Fruit fly (Drosophila melanogaster): ENCODE measurements around the gene CG2116.

CG2116 gene

dm6 chrX:8093722-8094177 lies 35.9 kb upstream of the CG2116 start, which contains the start of gene UbcE2H:
Gene UbcE2H, minus strand, starts transcription at chrX:8094064.
- TF ChIP-seq pdm3 (GFP tag; optimal IDR thresholded peaks at IDR 0.05) = no peak
- TF ChIP-seq net (GFP tag; optimal IDR thresholded peaks at IDR 0.05) = peak; percentile 18
- TF ChIP-seq CG8632 (GFP tag; optimal IDR thresholded peaks at IDR 0.05) = no peak
- no peak for TF ChIP-seq CG11902 (GFP tag; optimal IDR thresholded peaks at IDR 0.05)
- no peak for TF ChIP-seq Sox15 (GFP tag; optimal IDR thresholded peaks at IDR 0.05)
- TF ChIP-seq acj6 (GFP tag; optimal IDR thresholded peaks at IDR 0.05) = no peak
- peak; percentile 20 for TF ChIP-seq achi (GFP tag; optimal IDR thresholded peaks at IDR 0.05)
- no peak for TF ChIP-seq CG3919 (GFP tag; optimal IDR thresholded peaks at IDR 0.05)
- peak; percentile 12 for TF ChIP-seq CG6854 (GFP tag; optimal IDR thresholded peaks at IDR 0.05)
- TF ChIP-seq Sox14 (GFP tag; optimal IDR thresholded peaks at IDR 0.05) = no peak
- TF ChIP-seq cyc (GFP tag; optimal IDR thresholded peaks at IDR 0.05) = no peak
- TF ChIP-seq topi (GFP tag; optimal IDR thresholded peaks at IDR 0.05) = peak; percentile 47
- TF ChIP-seq CG15336 (GFP tag; IDR thresholded peaks at IDR 0.05) = 0 out of 2 replicates have a peak, but pooled peaks have one; percentile 30
- no peak for TF ChIP-seq dsx (GFP tag; optimal IDR thresholded peaks at IDR 0.05; ENCODE audit: poor library complexity, severe bottlenecking)
- TF ChIP-seq dac (GFP tag; optimal IDR thresholded peaks at IDR 0.05) = no peak
- TF ChIP-seq CG7368 (GFP tag; optimal IDR thresholded peaks at IDR 0.05) = no peak
- TF ChIP-seq CG10631 (GFP tag; optimal IDR thresholded peaks at IDR 0.05) = no peak
- peak; percentile 58 for TF ChIP-seq Eip78C (GFP tag)
- TF ChIP-seq CG32006 (GFP tag; optimal IDR thresholded peaks at IDR 0.05) = no peak
- no peak for TF ChIP-seq salr (GFP tag; optimal IDR thresholded peaks at IDR 0.05)
- TF ChIP-seq fkh (GFP tag; optimal IDR thresholded peaks at IDR 0.05) = peak; percentile 65
- no peak for TF ChIP-seq Lpt (GFP tag; optimal IDR thresholded peaks at IDR 0.05)
- TF ChIP-seq esn (GFP tag; optimal IDR thresholded peaks at IDR 0.05) = peak; percentile 6
- peak; percentile 44 for TF ChIP-seq CG1621 (tag; optimal IDR thresholded peaks at IDR 0.05)
- TF ChIP-seq fd85E (GFP tag; optimal IDR thresholded peaks at IDR 0.05) = no peak
- TF ChIP-seq svp (GFP tag) = peak; percentile 72
- TF ChIP-seq OdsH (GFP tag; optimal IDR thresholded peaks at IDR 0.05) = no peak
- TF ChIP-seq CG10669 (GFP tag; optimal IDR thresholded peaks at IDR 0.05) = no peak
- no peak for TF ChIP-seq CG6792 (GFP tag; optimal IDR thresholded peaks at IDR 0.05)

- TF ChIP-seq Hr39 (GFP tag; optimal IDR thresholded peaks at IDR 0.05) (peak; percentile 60), CG8119 (GFP tag; IDR thresholded peaks at IDR 0.05) (peak; percentile 90), CG9139 (GFP tag; optimal IDR thresholded peaks at IDR 0.05) (peak; percentile 64), CG34406 (GFP tag; optimal IDR thresholded peaks at IDR 0.05) (peak; percentile 77), dac (GFP tag; optimal IDR thresholded peaks at IDR 0.05) (peak; percentile 60), net (GFP tag; optimal IDR thresholded peaks at IDR 0.05) (peak; percentile 79), lz (GFP tag; optimal IDR thresholded peaks at IDR 0.05) (peak; percentile 73), CG1621 (tag; optimal IDR thresholded peaks at IDR 0.05) (peak; percentile 70), esn (GFP tag; optimal IDR thresholded peaks at IDR 0.05) (peak; percentile 83), CG11762 (GFP tag; optimal IDR thresholded peaks at IDR 0.05; ENCODE audit: insufficient read depth) (peak; percentile 69), CG6792 (GFP tag; optimal IDR thresholded peaks at IDR 0.05) (peak; percentile 77), Gug (GFP tag; IDR thresholded peaks at IDR 0.05) (peak; percentile 84), CG31627 (GFP tag; optimal IDR thresholded peaks at IDR 0.05) (peak; percentile 63), achi (GFP tag; optimal IDR thresholded peaks at IDR 0.05) (peak; percentile 79), CG10631 (GFP tag; optimal IDR thresholded peaks at IDR 0.05) (peak; percentile 85), Eip75B (GFP tag; optimal IDR thresholded peaks at IDR 0.05) (peak; percentile 76), Ets96B (tag; optimal IDR thresholded peaks at IDR 0.05) (peak; percentile 81), Lpt (GFP tag; optimal IDR thresholded peaks at IDR 0.05) (peak; percentile 66), CG11294 (GFP tag; IDR thresholded peaks at IDR 0.05) (peak; percentile 78), CG6854 (GFP tag; optimal IDR thresholded peaks at IDR 0.05) (peak; percentile 45), Eip93F (GFP tag; optimal IDR thresholded peaks at IDR 0.05) (peak; percentile 41), Hr4 (GFP tag; optimal IDR thresholded peaks at IDR 0.05) (peak; percentile 79), CG6163 (GFP tag; IDR thresholded peaks at IDR 0.05) (peak; percentile 90), CG7368 (GFP tag; optimal IDR thresholded peaks at IDR 0.05) (peak; percentile 70), fd59A (GFP tag; optimal IDR thresholded peaks at IDR 0.05) (peak; percentile 56), CG8319 (GFP tag; optimal IDR thresholded peaks at IDR 0.05) (peak; percentile 20), CG8632 (GFP tag; optimal IDR thresholded peaks at IDR 0.05) (peak; percentile 71), salr (GFP tag; optimal IDR thresholded peaks at IDR 0.05) (peak; percentile 52 to 76), Met (GFP tag; optimal IDR thresholded peaks at IDR 0.05) (peak; percentile 77), Sox14 (GFP tag; optimal IDR thresholded peaks at IDR 0.05) (peak; percentile 73), Ets21C (GFP tag; optimal IDR thresholded peaks at IDR 0.05) (peak; percentile 29), pdm3 (GFP tag; optimal IDR thresholded peaks at IDR 0.05) (peak; percentile 79), OdsH (GFP tag; optimal IDR thresholded peaks at IDR 0.05) (peak; percentile 77), CG32006 (GFP tag; optimal IDR thresholded peaks at IDR 0.05) (peak; percentile 87)
Measured at dm6 chrX:8100026-8100825, 29.4 kb upstream of the CG2116 start.

Measured in whole organism, prepupa.